Fruit fly (Drosophila melanogaster) whole organism, adult: Measurements from ENCODE around the gene vret.

Experiments used
- CG11617 ChIP-seq: fragments of 200-800 bp; sonication (Bioruptor generic); optimal IDR thresholded peaks from 2 replicates; lab custom pipeline; 2017; ENCODE audit warnings: mild to moderate bottlenecking, missing biosample characterization, missing genetic modification reagents, missing genetic modification characterization
- CG12768 ChIP-seq: fragments of 200-800 bp; sonication (Bioruptor generic); optimal IDR thresholded peaks from 2 replicates; lab custom pipeline; 2017; ENCODE audit warnings: missing biosample characterization, missing genetic modification characterization, mild to moderate bottlenecking, moderate library complexity, missing genetic modification reagents
- CG14711 ChIP-seq: fragments of 200-800 bp; sonication (Bioruptor generic); optimal IDR thresholded peaks from 2 replicates; lab custom pipeline; 2018; ENCODE audit warnings: missing biosample characterization, mild to moderate bottlenecking, missing genetic modification characterization, moderate library complexity
- CG1620 ChIP-seq: fragments of 200-800 bp; sonication (Bioruptor generic); optimal IDR thresholded peaks from 2 replicates; lab custom pipeline; 2016; ENCODE audit warnings: missing biosample characterization, missing genetic modification characterization
- CG33017 ChIP-seq: fragments of 200-800 bp; sonication (Bioruptor generic); optimal IDR thresholded peaks from 2 replicates; lab custom pipeline; 2018; ENCODE audit warnings: missing biosample characterization, mild to moderate bottlenecking, missing genetic modification characterization, moderate library complexity
- CG5204 ChIP-seq: fragments of 200-800 bp; sonication (Bioruptor generic); optimal IDR thresholded peaks from 2 replicates; lab custom pipeline; 2016; ENCODE audit warnings: missing biosample characterization, missing genetic modification characterization
- CG7045 ChIP-seq: fragments of 200-800 bp; sonication (Bioruptor generic); optimal IDR thresholded peaks from 2 replicates; lab custom pipeline; 2017; ENCODE audit warnings: missing biosample characterization, mild to moderate bottlenecking, missing genetic modification characterization
- CG7101 ChIP-seq: fragments of 200-800 bp; sonication (Bioruptor generic); optimal IDR thresholded peaks from 2 replicates; lab custom pipeline; 2018; ENCODE audit warnings: missing biosample characterization, mild to moderate bottlenecking, missing genetic modification characterization, moderate library complexity
- Clk ChIP-seq: fragments of 200-800 bp; sonication (Bioruptor generic); optimal IDR thresholded peaks from 2 replicates; lab custom pipeline; 2017; ENCODE audit warnings: missing biosample characterization, missing genetic modification characterization
- Crg-1 ChIP-seq: fragments of 200-800 bp; sonication (Bioruptor generic); optimal IDR thresholded peaks from 2 replicates; lab custom pipeline; 2016; ENCODE audit warnings: missing biosample characterization, missing genetic modification characterization
- Hr96 ChIP-seq: fragments of 200-800 bp; sonication (Bioruptor generic); optimal IDR thresholded peaks from 2 replicates; lab custom pipeline; 2016; ENCODE audit warnings: missing biosample characterization, missing genetic modification characterization
- Mnt ChIP-seq: fragments of 200-800 bp; sonication (Bioruptor generic); optimal IDR thresholded peaks from 2 replicates; lab custom pipeline; 2016; ENCODE audit warnings: missing biosample characterization, mild to moderate bottlenecking, missing genetic modification characterization
- bab1 ChIP-seq: fragments of 200-800 bp; sonication (Bioruptor generic); optimal IDR thresholded peaks from 3 replicates; lab custom pipeline; 2019; ENCODE audit warnings: missing biosample characterization, mild to moderate bottlenecking, missing genetic modification characterization, moderate library complexity
- cic ChIP-seq: fragments of 200-800 bp; sonication (Bioruptor generic); optimal IDR thresholded peaks from 2 replicates; lab custom pipeline; 2017; ENCODE audit warnings: missing biosample characterization, mild to moderate bottlenecking, missing genetic modification characterization, moderate library complexity
- cnc ChIP-seq, 2 experiments: fragments of >200 bp; optimal IDR thresholded peaks; 2 replicates each; lab custom pipeline; 2017
- kay ChIP-seq: fragments of 200-800 bp; sonication (Bioruptor generic); peaks from one replicate; lab custom pipeline; 2016; ENCODE audit warnings: missing biosample characterization, missing genetic modification characterization, borderline replicate concordance
- ovo ChIP-seq: fragments of 200-800 bp; sonication (Bioruptor generic); optimal IDR thresholded peaks from 2 replicates; lab custom pipeline; 2016; ENCODE audit warnings: missing biosample characterization, missing genetic modification characterization
- pad ChIP-seq: fragments of 200-800 bp; sonication (Bioruptor generic); optimal IDR thresholded peaks from 3 replicates; lab custom pipeline; 2017; ENCODE audit warnings: missing biosample characterization, missing genetic modification characterization, mild to moderate bottlenecking, moderate library complexity, missing genetic modification reagents
- tj ChIP-seq: fragments of 200-800 bp; sonication (Bioruptor generic); optimal IDR thresholded peaks from 3 replicates; lab custom pipeline; 2017; ENCODE audit warnings: missing biosample characterization, mild to moderate bottlenecking, missing genetic modification characterization, moderate library complexity
- toe ChIP-seq: fragments of 200-800 bp; sonication (Bioruptor generic); optimal IDR thresholded peaks from 2 replicates; lab custom pipeline; 2016; ENCODE audit warnings: missing biosample characterization, missing genetic modification characterization

Gene vret

DNA sequence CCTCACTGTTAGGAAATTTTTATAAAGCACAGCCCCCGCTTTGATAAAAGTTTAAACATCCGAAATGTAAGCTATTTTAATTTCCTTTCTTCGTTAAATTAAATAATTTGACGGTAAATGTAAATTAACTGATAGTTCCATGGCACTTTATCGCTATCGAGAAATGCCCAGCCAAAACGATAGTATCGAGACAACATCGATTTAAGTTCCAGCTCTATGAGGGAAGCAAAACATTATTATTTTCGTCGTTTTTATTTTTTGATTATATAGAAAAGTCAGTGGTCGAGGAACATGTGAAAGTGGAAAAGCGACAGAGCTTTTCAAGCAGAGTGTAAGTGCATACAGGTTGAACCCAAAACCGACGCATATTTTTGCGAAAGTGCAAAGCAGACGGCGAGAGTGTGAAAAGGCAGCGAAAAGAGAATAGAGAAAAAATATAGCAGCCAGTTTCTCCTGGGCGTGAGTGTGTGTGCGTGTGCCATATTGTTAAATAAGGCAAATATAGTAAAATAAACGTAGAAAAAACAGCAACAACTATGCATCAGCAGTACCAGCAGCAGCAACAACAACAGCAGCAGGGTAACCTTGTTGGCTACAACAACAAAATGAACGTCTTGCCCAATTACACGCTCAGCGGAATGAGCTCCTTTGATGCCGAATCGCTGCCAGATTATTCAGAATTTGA is 18.5 kb downstream of the vret start, which contains the start of gene CG45049:
Gene CG45049 (plus strand): TSS at position 197 of the 685 bp plus-strand sequence.
- no peak for TF ChIP-seq Mnt (GFP tag; lab: Kevin White, UChicago)
- no peak for TF ChIP-seq CG14711 (tag; lab: Kevin White, UChicago)
- peak; percentile 78 for TF ChIP-seq cic (GFP tag; lab: Kevin White, UChicago)
- TF ChIP-seq tj (GFP tag; lab: Kevin White, UChicago): peak; percentile 34
- TF ChIP-seq Clk (GFP tag; lab: Kevin White, UChicago): no peak
- no peak for TF ChIP-seq pad
- TF ChIP-seq bab1 (GFP tag; lab: Kevin White, UChicago): peak; percentile 23
- TF ChIP-seq CG12768 (GFP tag; lab: Kevin White, UChicago): no peak
- no peak for TF ChIP-seq CG7045
- TF ChIP-seq CG5204 (GFP tag; lab: Kevin White, UChicago): no peak
- no peak for TF ChIP-seq Crg-1 (GFP tag; lab: Kevin White, UChicago)
- no peak for TF ChIP-seq CG11617

DNA sequence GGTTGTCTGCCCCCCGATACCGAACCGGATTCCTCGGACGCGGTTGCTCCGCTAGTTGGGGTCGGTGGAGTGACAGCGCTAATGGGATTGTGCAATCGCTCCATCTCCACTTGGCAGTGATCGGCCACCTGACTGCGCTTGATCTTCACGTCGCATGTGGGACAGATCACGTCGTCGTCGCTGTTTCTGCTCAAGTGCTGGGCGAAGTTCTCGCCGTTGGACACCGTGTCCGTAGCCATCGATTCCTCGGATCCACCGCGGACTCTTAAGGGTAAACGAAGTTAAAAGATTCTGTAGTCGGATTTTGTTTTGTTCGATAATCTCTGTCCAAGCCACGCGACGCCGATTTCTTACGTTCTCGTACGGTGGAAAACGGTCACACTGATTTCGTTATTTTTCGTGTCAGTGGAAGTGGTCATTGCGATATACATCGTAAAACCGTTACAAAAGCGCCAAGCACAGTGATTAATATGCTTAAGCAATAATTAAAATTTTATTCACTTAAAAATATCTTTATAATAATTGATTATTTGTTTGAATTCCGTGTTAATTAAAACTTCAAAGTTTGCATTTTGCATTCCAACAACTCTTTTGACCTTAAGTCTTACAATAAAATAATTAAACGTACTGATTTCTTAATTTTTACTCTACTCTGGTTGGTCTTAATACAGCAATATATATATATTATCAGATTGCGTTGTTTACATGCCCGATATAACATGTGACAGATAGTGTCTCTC is 19.2 kb downstream of the vret start, which contains the start of gene RNF220:
Gene RNF220 (minus strand): TSS at position 384 of the 740 bp plus-strand sequence.
- TF ChIP-seq CG1620 (GFP tag; lab: Kevin White, UChicago): peak; percentile 39
- TF ChIP-seq Mnt (GFP tag; lab: Kevin White, UChicago): peak; percentile 62
- no peak for TF ChIP-seq CG5204 (GFP tag; lab: Kevin White, UChicago)

DNA sequence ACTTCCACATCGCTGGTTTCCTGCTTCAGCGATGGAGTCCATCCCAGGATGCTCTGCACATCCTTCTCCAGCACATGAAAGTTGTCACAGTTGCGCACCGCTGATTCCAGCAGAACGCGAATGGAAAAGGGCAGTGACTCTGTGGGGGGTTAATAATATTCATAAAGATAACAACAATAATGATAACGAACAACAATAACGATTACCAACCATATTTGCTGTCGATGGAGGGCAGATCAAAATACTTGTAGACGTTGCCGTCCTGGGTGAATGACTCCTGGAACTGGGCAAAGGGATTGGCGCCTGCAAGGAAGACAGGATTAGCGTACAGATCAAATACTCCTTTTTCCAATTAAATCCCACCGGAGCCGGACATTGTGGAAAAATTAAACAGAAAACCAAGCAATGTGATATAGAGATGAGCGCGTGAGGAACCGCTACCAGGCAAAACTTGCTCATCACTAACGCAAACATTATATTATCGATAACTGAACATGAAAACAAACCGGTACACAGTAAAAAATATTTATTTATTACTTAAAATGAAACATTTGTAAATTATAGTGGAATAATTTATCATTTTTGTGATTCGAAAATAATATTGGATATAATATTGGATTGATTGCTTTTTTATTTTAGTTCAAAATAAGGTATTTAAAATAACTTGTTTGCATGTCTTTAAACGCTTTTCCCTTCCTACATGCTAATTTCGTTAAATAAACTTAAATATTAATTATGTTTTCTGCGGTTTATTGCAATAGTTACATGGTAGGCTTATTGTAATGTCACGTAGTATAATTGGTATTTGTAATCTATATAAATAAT is 21.0 kb downstream of the vret start, which contains the start of gene Irp-1A:
Gene Irp-1A (minus strand): TSS at position 439 of the 825 bp plus-strand sequence.
- TF ChIP-seq Clk (GFP tag; lab: Kevin White, UChicago) (no peak), tj (GFP tag; lab: Kevin White, UChicago) (peak; percentile 39), Crg-1 (GFP tag; lab: Kevin White, UChicago) (peak; percentile 7), CG14711 (tag; lab: Kevin White, UChicago) (peak; percentile 76), CG1620 (GFP tag; lab: Kevin White, UChicago) (peak; percentile 17), ovo (GFP tag; lab: Kevin White, UChicago) (no peak), kay (GFP tag; lab: Kevin White, UChicago) (no peak), cnc (optimal IDR thresholded peaks at IDR 0.05; lab: Kevin White, UChicago) (no peak), pad (peak; percentile 19), CG5204 (GFP tag; lab: Kevin White, UChicago) (no peak), Mnt (GFP tag; lab: Kevin White, UChicago) (peak; percentile 59), toe (GFP tag; lab: Kevin White, UChicago) (peak; percentile 59), CG12768 (GFP tag; lab: Kevin White, UChicago) (no peak), CG11617 (peak; percentile 68), cic (GFP tag; lab: Kevin White, UChicago) (peak; percentile 10), Hr96 (no peak), CG7045 (peak; percentile 70), CG33017 (tag; lab: Kevin White, UChicago) (peak; percentile 77), bab1 (GFP tag; lab: Kevin White, UChicago) (peak; percentile 73), CG7101 (peak; percentile 74)

DNA sequence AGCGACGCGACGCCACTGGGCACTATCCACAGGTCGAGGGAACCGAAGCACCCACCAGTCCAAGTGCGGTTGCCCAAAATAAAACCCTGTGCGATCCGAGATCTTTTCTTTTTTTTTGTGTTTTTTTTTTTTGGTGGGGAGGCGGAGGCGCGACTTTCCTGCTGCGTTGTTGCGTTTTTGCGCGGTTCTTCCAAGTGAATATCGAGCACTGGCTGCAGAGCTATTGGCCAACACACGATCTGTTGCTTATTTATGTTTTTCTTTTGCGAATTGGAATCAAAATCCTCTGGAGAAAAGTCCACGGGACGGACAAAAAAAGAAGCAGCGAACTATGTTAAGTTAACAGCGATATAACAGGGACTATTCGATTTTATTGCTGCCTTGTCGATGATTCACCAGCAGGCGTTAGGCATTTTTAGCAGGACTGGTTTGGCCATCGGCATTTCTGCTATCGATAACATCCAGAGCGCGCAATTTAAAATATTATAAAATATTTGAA is 24.5 kb downstream of the vret start, which contains the start of gene wge:
Gene wge (minus strand): TSS at position 343 of the 499 bp plus-strand sequence.
- TF ChIP-seq toe (GFP tag; lab: Kevin White, UChicago) (no peak), CG11617 (peak; percentile 27), Mnt (GFP tag; lab: Kevin White, UChicago) (peak; percentile 15), Hr96 (peak; percentile 29), CG1620 (GFP tag; lab: Kevin White, UChicago) (peak; percentile 9), cic (GFP tag; lab: Kevin White, UChicago) (no peak), CG12768 (GFP tag; lab: Kevin White, UChicago) (peak; percentile 68), kay (GFP tag; lab: Kevin White, UChicago) (peak; percentile 99), Crg-1 (GFP tag; lab: Kevin White, UChicago) (no peak), bab1 (GFP tag; lab: Kevin White, UChicago) (peak; percentile 43), CG14711 (tag; lab: Kevin White, UChicago) (no peak), CG5204 (GFP tag; lab: Kevin White, UChicago) (no peak), CG7101 (peak; percentile 7), CG7045 (no peak), pad (no peak), tj (GFP tag; lab: Kevin White, UChicago) (peak; percentile 17)

DNA sequence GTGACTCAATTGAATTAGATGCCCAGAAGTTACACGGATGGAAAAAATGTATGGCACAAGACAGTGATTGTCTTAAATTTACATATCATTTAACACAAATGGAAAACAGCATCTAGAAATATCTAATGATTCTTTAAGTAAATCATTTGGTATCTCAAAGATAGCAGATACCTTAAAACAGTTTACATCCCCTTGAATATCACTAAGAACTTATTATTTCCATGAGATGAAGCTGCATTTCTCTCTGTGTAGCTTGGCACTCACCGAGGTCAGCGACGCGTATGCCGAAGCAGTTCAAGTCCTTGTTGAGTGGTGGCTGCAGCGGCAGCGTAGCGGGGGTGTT is 25.8 kb downstream of the vret start:
- TF ChIP-seq CG11617 (no peak), tj (GFP tag; lab: Kevin White, UChicago) (no peak), toe (GFP tag; lab: Kevin White, UChicago) (no peak), CG7101 (no peak), CG7045 (no peak), pad (no peak), Clk (GFP tag; lab: Kevin White, UChicago) (no peak), cic (GFP tag; lab: Kevin White, UChicago) (no peak), kay (GFP tag; lab: Kevin White, UChicago) (no peak), ovo (GFP tag; lab: Kevin White, UChicago) (no peak), Crg-1 (GFP tag; lab: Kevin White, UChicago) (no peak), Mnt (GFP tag; lab: Kevin White, UChicago) (no peak)
